Worm (Caenorhabditis elegans) whole organism, L3 larva: ENCODE data around the gene aqp-6.

Experiments
- R02D3.7 ChIP-seq: fragments of 150-350 bp; optimal IDR thresholded peaks from 2 replicates; lab custom pipeline; 2014; ENCODE audit warnings: missing biosample characterization, missing genetic modification characterization
- ZK546.5 ChIP-seq: sonication (generic microtip); optimal IDR thresholded peaks from 2 replicates; lab custom pipeline; 2017; ENCODE audit warnings: missing biosample characterization, missing genetic modification characterization
- aly-2 ChIP-seq: fragments of 150-350 bp; optimal IDR thresholded peaks from 2 replicates; lab custom pipeline; 2014; ENCODE audit warnings: missing biosample characterization, missing genetic modification characterization
- ama-1 ChIP-seq: fragments of 150-350 bp; optimal IDR thresholded peaks from 2 replicates; lab custom pipeline; 2018
- ceh-16 ChIP-seq: sonication (generic microtip); optimal IDR thresholded peaks from 2 replicates; lab custom pipeline; 2017; ENCODE audit warnings: missing biosample characterization, missing genetic modification characterization
- ceh-28 ChIP-seq: fragments of 150-350 bp; optimal IDR thresholded peaks from 2 replicates; lab custom pipeline; 2014; ENCODE audit warnings: missing biosample characterization, missing genetic modification reagents, missing genetic modification characterization
- ceh-82 ChIP-seq: fragments of 150-350 bp; optimal IDR thresholded peaks from 2 replicates; lab custom pipeline; 2014; ENCODE audit warnings: missing biosample characterization, missing genetic modification characterization
- ceh-9 ChIP-seq: sonication (generic microtip); optimal IDR thresholded peaks from 2 replicates; lab custom pipeline; 2018; ENCODE audit warnings: missing biosample characterization, missing genetic modification characterization
- daf-12 ChIP-seq: fragments of 150-350 bp; optimal IDR thresholded peaks from 2 replicates; lab custom pipeline; 2014; ENCODE audit warnings: missing biosample characterization, missing genetic modification reagents, missing genetic modification characterization
- egl-5 ChIP-seq: fragments of 150-350 bp; optimal IDR thresholded peaks from 2 replicates; lab custom pipeline; 2017; ENCODE audit warnings: missing biosample characterization, missing genetic modification reagents, missing genetic modification characterization, inconsistent platforms
- elt-1 ChIP-seq: fragments of 150-350 bp; optimal IDR thresholded peaks from 2 replicates; lab custom pipeline; 2014; ENCODE audit warnings: missing biosample characterization, missing genetic modification characterization
- elt-2 ChIP-seq: sonication (generic microtip); optimal IDR thresholded peaks from 2 replicates; lab custom pipeline; 2016; ENCODE audit warnings: missing genetic modification reagents, mild to moderate bottlenecking, missing genetic modification characterization, missing compliant biosample characterization
- eor-1 ChIP-seq, 2 experiments: fragments of 150-350 bp; optimal IDR thresholded peaks; 2 replicates each; lab custom pipeline; 2014 to 2018; ENCODE audit warnings: missing biosample characterization in 2 of 2, missing genetic modification characterization in 2 of 2
- fos-1 ChIP-seq: fragments of 150-350 bp; optimal IDR thresholded peaks from 2 replicates; lab custom pipeline; 2014; ENCODE audit warnings: missing biosample characterization, missing genetic modification characterization
- hmg-11 ChIP-seq: sonication (generic microtip); optimal IDR thresholded peaks from 2 replicates; lab custom pipeline; 2016; ENCODE audit warnings: missing genetic modification characterization, missing compliant biosample characterization
- jun-1 ChIP-seq: fragments of 150-350 bp; optimal IDR thresholded peaks from 2 replicates; lab custom pipeline; 2014; ENCODE audit warnings: missing biosample characterization, missing genetic modification reagents, missing genetic modification characterization
- lin-15B ChIP-seq: fragments of 150-350 bp; optimal IDR thresholded peaks from 2 replicates; lab custom pipeline; 2014; ENCODE audit warnings: missing biosample characterization, missing genetic modification characterization
- lin-39 ChIP-seq: fragments of 150-350 bp; optimal IDR thresholded peaks from 2 replicates; lab custom pipeline; 2018; ENCODE audit warnings: missing biosample characterization, missing genetic modification reagents, missing genetic modification characterization
- lsy-12 ChIP-seq: sonication (generic microtip); optimal IDR thresholded peaks from 2 replicates; lab custom pipeline; 2016; ENCODE audit warnings: mild to moderate bottlenecking, missing genetic modification characterization, missing compliant biosample characterization
- mml-1 ChIP-seq: fragments of 150-350 bp; sonication (generic microtip); optimal IDR thresholded peaks from 3 replicates; lab custom pipeline; 2014; ENCODE audit warnings: missing biosample characterization, missing genetic modification characterization
- nfya-1 ChIP-seq: sonication (generic microtip); optimal IDR thresholded peaks from 2 replicates; lab custom pipeline; 2017; ENCODE audit warnings: missing genetic modification characterization, mild to moderate bottlenecking, missing compliant biosample characterization, antibody characterized with exemption, moderate library complexity; ENCODE audit not compliant: insufficient read depth
- nhr-11 ChIP-seq: fragments of 150-350 bp; optimal IDR thresholded peaks from 2 replicates; lab custom pipeline; 2014; ENCODE audit warnings: missing biosample characterization, missing genetic modification characterization
- nhr-12 ChIP-seq: fragments of 150-350 bp; optimal IDR thresholded peaks from 2 replicates; lab custom pipeline; 2014; ENCODE audit warnings: missing biosample characterization, missing genetic modification characterization
- nhr-23 ChIP-seq: fragments of 150-350 bp; optimal IDR thresholded peaks from 2 replicates; lab custom pipeline; 2014; ENCODE audit warnings: missing biosample characterization, missing genetic modification reagents, missing genetic modification characterization
- nhr-237 ChIP-seq: fragments of 150-350 bp; optimal IDR thresholded peaks from 2 replicates; lab custom pipeline; 2014; ENCODE audit warnings: missing biosample characterization, missing genetic modification characterization
- nhr-25 ChIP-seq: sonication (generic microtip); optimal IDR thresholded peaks from 2 replicates; lab custom pipeline; 2017; ENCODE audit warnings: missing biosample characterization, missing genetic modification characterization
- nhr-28 ChIP-seq: fragments of 150-350 bp; optimal IDR thresholded peaks from 2 replicates; lab custom pipeline; 2014; ENCODE audit warnings: missing biosample characterization, missing genetic modification characterization
- nhr-43 ChIP-seq: sonication (generic microtip); optimal IDR thresholded peaks from 2 replicates; lab custom pipeline; 2016; ENCODE audit warnings: mild to moderate bottlenecking, missing genetic modification characterization, missing compliant biosample characterization; ENCODE audit not compliant: poor library complexity, severe bottlenecking
- nhr-76 ChIP-seq: fragments of 150-350 bp; sonication (generic microtip); optimal IDR thresholded peaks from 5 replicates; lab custom pipeline; 2014; ENCODE audit warnings: missing biosample characterization, missing genetic modification characterization
- pha-4 ChIP-seq: fragments of 150-350 bp; optimal IDR thresholded peaks from 2 replicates; lab custom pipeline; 2014; ENCODE audit warnings: missing biosample characterization, missing genetic modification reagents, missing genetic modification characterization
- pqm-1 ChIP-seq: fragments of 150-350 bp; optimal IDR thresholded peaks from 2 replicates; lab custom pipeline; 2017; ENCODE audit warnings: missing biosample characterization, missing genetic modification characterization, inconsistent platforms
- sea-2 ChIP-seq: fragments of 150-350 bp; sonication (generic microtip); optimal IDR thresholded peaks from 4 replicates; lab custom pipeline; 2014; ENCODE audit warnings: missing biosample characterization, missing genetic modification reagents, missing genetic modification characterization
- skn-1 ChIP-seq: fragments of 150-350 bp; optimal IDR thresholded peaks from 2 replicates; lab custom pipeline; 2014; ENCODE audit warnings: missing biosample characterization, missing genetic modification characterization
- snpc-4 ChIP-seq: fragments of 150-350 bp; optimal IDR thresholded peaks from 2 replicates; lab custom pipeline; 2014; ENCODE audit warnings: missing biosample characterization, missing genetic modification characterization
- tbx-2 ChIP-seq: sonication (generic microtip); optimal IDR thresholded peaks from 2 replicates; lab custom pipeline; 2016; ENCODE audit warnings: mild to moderate bottlenecking, missing genetic modification characterization, missing compliant biosample characterization
- unc-62 ChIP-seq: fragments of 150-350 bp; sonication (generic microtip); optimal IDR thresholded peaks from 4 replicates; lab custom pipeline; 2014; ENCODE audit warnings: missing biosample characterization, missing genetic modification reagents, missing genetic modification characterization
- zag-1 ChIP-seq: fragments of 150-350 bp; optimal IDR thresholded peaks from 2 replicates; lab custom pipeline; 2014; ENCODE audit warnings: missing biosample characterization, missing genetic modification characterization
- ztf-4 ChIP-seq: fragments of 150-350 bp; optimal IDR thresholded peaks from 2 replicates; lab custom pipeline; 2014; ENCODE audit warnings: missing biosample characterization, missing genetic modification characterization

The aqp-6 gene

ce11 chrV:10661417-10661945, 13.2 kb downstream of the aqp-6 start, which contains the start of gene sqv-4:
TSS of gene sqv-4 (minus strand) at chrV:10661467.
- TF ChIP-seq pha-4 (tag; lab: Kevin White, UChicago) (peak; percentile 27), jun-1 (tag; lab: Kevin White, UChicago) (no peak), hmg-11 (peak; percentile 57), nfya-1 (tag; lab: Kevin White, UChicago) (peak; percentile 14), lin-15B (tag; lab: Kevin White, UChicago) (peak; percentile 50)

ce11 chrV:10662000-10662399, 13.8 kb downstream of the aqp-6 start:
- no peak for TF ChIP-seq nhr-237
- peak; percentile 59 for TF ChIP-seq elt-1 (tag; lab: Kevin White, UChicago)

- no peak for TF ChIP-seq nhr-28 (tag; lab: Kevin White, UChicago)
- no peak for TF ChIP-seq lsy-12 (tag; lab: Kevin White, UChicago)
- no peak for TF ChIP-seq nhr-237
- no peak for TF ChIP-seq ZK546.5 (tag; lab: Kevin White, UChicago)
- TF ChIP-seq nhr-76, result no peak
- no peak for TF ChIP-seq unc-62
- no peak for TF ChIP-seq lin-15B (tag; lab: Kevin White, UChicago)
- no peak for TF ChIP-seq pqm-1 (tag; lab: Kevin White, UChicago)
- no peak for TF ChIP-seq tbx-2 (tag; lab: Kevin White, UChicago)
- TF ChIP-seq eor-1 (tag; optimal IDR thresholded peaks at IDR 0.05; lab: Kevin White, UChicago), result no peak
- no peak for TF ChIP-seq ceh-16 (tag; lab: Kevin White, UChicago)
- TF ChIP-seq ceh-82, result no peak
- no peak for TF ChIP-seq ztf-4
- TF ChIP-seq nfya-1 (tag; lab: Kevin White, UChicago), result no peak
- no peak for TF ChIP-seq fos-1
Measured at ce11 chrV:10664271-10664670, 16.0 kb downstream of the aqp-6 start.

ce11 chrV:10667284-10667683, 19.0 kb downstream of the aqp-6 start, which contains the start of gene twk-12:
TSS of gene twk-12 (plus strand) at chrV:10667584.
- TF ChIP-seq nhr-43, result no peak
- no peak for TF ChIP-seq ceh-16 (tag; lab: Kevin White, UChicago)
- TF ChIP-seq R02D3.7 (tag; lab: Kevin White, UChicago), result no peak
- no peak for TF ChIP-seq nhr-12
- TF ChIP-seq unc-62, result no peak
- no peak for TF ChIP-seq sea-2 (GFP tag; lab: Kevin White, UChicago)
- TF ChIP-seq nhr-23 (tag; lab: Kevin White, UChicago), result no peak
- TF ChIP-seq daf-12 (tag; lab: Kevin White, UChicago), result no peak
- no peak for TF ChIP-seq ceh-82
- TF ChIP-seq skn-1 (tag; lab: Kevin White, UChicago), result no peak
- no peak for TF ChIP-seq nhr-237
- TF ChIP-seq zag-1, result no peak
- no peak for TF ChIP-seq elt-1 (tag; lab: Kevin White, UChicago)
- no peak for TF ChIP-seq ztf-4
- no peak for TF ChIP-seq lin-15B (tag; lab: Kevin White, UChicago)
- no peak for TF ChIP-seq nhr-25 (tag; lab: Kevin White, UChicago)
- no peak for TF ChIP-seq nhr-11 (tag; lab: Kevin White, UChicago)
- no peak for TF ChIP-seq tbx-2 (tag; lab: Kevin White, UChicago)
- TF ChIP-seq mml-1 (tag; lab: Kevin White, UChicago), result no peak
- TF ChIP-seq ama-1 (lab: Kevin White, UChicago), result no peak

ce11 chrV:10670817-10671216, 22.6 kb downstream of the aqp-6 start:
- TF ChIP-seq pha-4 (tag; lab: Kevin White, UChicago) (peak; percentile 27), unc-62 (no peak)

- TF ChIP-seq pha-4 (tag; lab: Kevin White, UChicago) (no peak), skn-1 (tag; lab: Kevin White, UChicago) (no peak), snpc-4 (tag; lab: Kevin White, UChicago) (no peak), nhr-11 (tag; lab: Kevin White, UChicago) (no peak), elt-2 (no peak), ceh-28 (tag; lab: Kevin White, UChicago) (no peak), aly-2 (tag; lab: Kevin White, UChicago) (no peak), daf-12 (tag; lab: Kevin White, UChicago) (no peak), ceh-9 (tag; lab: Kevin White, UChicago) (no peak), nhr-28 (tag; lab: Kevin White, UChicago) (no peak), nhr-25 (tag; lab: Kevin White, UChicago) (no peak), tbx-2 (tag; lab: Kevin White, UChicago) (no peak), lin-39 (no peak), egl-5 (tag; lab: Kevin White, UChicago) (no peak), R02D3.7 (tag; lab: Kevin White, UChicago) (no peak), lin-15B (tag; lab: Kevin White, UChicago) (no peak)
Measured at ce11 chrV:10671618-10672017, 23.4 kb downstream of the aqp-6 start, which contains the start of gene ceh-22. TSS of gene ceh-22 (plus strand) at chrV:10671918.
